Worm (Caenorhabditis elegans): ENCODE measurements around the gene sfxn-5.

sfxn-5 gene

ce11 chrII:8092537-8092936, 12.3 kb downstream of the sfxn-5 start, which contains the start of gene ltd-1:
Gene ltd-1 (minus strand): TSS chrII:8092754.
- TF ChIP-seq flt-1 (GFP tag; IDR thresholded peaks at IDR 0.05) (no peak), med-1 (GFP tag; optimal IDR thresholded peaks at IDR 0.05; ENCODE audit: insufficient read depth) (no peak), ztf-23 (GFP tag; IDR thresholded peaks at IDR 0.05) (no peak), cog-1 (tag; optimal IDR thresholded peaks at IDR 0.05) (no peak), T22C8.4 (GFP tag; IDR thresholded peaks at IDR 0.05) (no peak), tab-1 (GFP tag; IDR thresholded peaks at IDR 0.05) (no peak), ztf-29 (GFP tag; IDR thresholded peaks at IDR 0.05) (no peak), klf-2 (GFP tag; conservative IDR thresholded peaks at IDR 0.05) (no peak)

ce11 chrII:8091528-8091927, 13.3 kb downstream of the sfxn-5 start:
- TF ChIP-seq cog-1 (tag; optimal IDR thresholded peaks at IDR 0.05), result no peak

ce11 chrII:8086803-8087202, 18.0 kb downstream of the sfxn-5 start, which contains the start of gene K02C4.3:
Gene K02C4.3 (minus strand): TSS chrII:8086853.
- TF ChIP-seq flt-1 (GFP tag; IDR thresholded peaks at IDR 0.05) (no peak), cog-1 (tag; optimal IDR thresholded peaks at IDR 0.05) (no peak), tab-1 (GFP tag; IDR thresholded peaks at IDR 0.05) (no peak), ref-1 (GFP tag; conservative IDR thresholded peaks at IDR 0.05) (no peak), ztf-23 (GFP tag; IDR thresholded peaks at IDR 0.05) (no peak), ztf-29 (GFP tag; IDR thresholded peaks at IDR 0.05) (no peak)

- TF ChIP-seq flt-1 (GFP tag; IDR thresholded peaks at IDR 0.05) (no peak), tab-1 (GFP tag; IDR thresholded peaks at IDR 0.05) (no peak), cog-1 (tag; optimal IDR thresholded peaks at IDR 0.05) (no peak), ztf-23 (GFP tag; IDR thresholded peaks at IDR 0.05) (no peak), med-1 (GFP tag; optimal IDR thresholded peaks at IDR 0.05; ENCODE audit: insufficient read depth) (no peak)
Observed at ce11 chrII:8078041-8078440, 26.8 kb downstream of the sfxn-5 start, which contains the start of gene K02C4.5. Gene K02C4.5 (plus strand): TSS chrII:8078435.

ce11 chrII:8075324-8075810, 29.5 kb downstream of the sfxn-5 start, which contains the start of gene K02C4.2:
Gene K02C4.2 (plus strand): TSS chrII:8075760.
- TF ChIP-seq ztf-23 (GFP tag; IDR thresholded peaks at IDR 0.05), result peak; percentile 60; the same call in 1 of the 2 replicates
- TF ChIP-seq ztf-29 (GFP tag; IDR thresholded peaks at IDR 0.05), result peak; percentile 80
- peak; percentile 44; the same call in 1 of the 2 replicates for TF ChIP-seq klf-2 (GFP tag; conservative IDR thresholded peaks at IDR 0.05)
- TF ChIP-seq tab-1 (GFP tag; IDR thresholded peaks at IDR 0.05), result peak; percentile 84
- TF ChIP-seq T22C8.4 (GFP tag; IDR thresholded peaks at IDR 0.05), result peak; percentile 71
- TF ChIP-seq ref-1 (GFP tag; conservative IDR thresholded peaks at IDR 0.05), result peak; percentile 68
- TF ChIP-seq flt-1 (GFP tag; IDR thresholded peaks at IDR 0.05), result peak; percentile 93
- TF ChIP-seq med-1 (GFP tag; optimal IDR thresholded peaks at IDR 0.05; ENCODE audit: insufficient read depth), result peak; percentile 44
- TF ChIP-seq cog-1 (tag; optimal IDR thresholded peaks at IDR 0.05), result peak; percentile 47

ce11 chrII:8074058-8074457, 30.8 kb downstream of the sfxn-5 start:
- TF ChIP-seq klf-2 (GFP tag; conservative IDR thresholded peaks at IDR 0.05), result no peak
- TF ChIP-seq flt-1 (GFP tag; IDR thresholded peaks at IDR 0.05), result no peak
- TF ChIP-seq med-1 (GFP tag; optimal IDR thresholded peaks at IDR 0.05; ENCODE audit: insufficient read depth), result no peak
- no peak for TF ChIP-seq ztf-29 (GFP tag; IDR thresholded peaks at IDR 0.05)
- no peak for TF ChIP-seq T22C8.4 (GFP tag; IDR thresholded peaks at IDR 0.05)
- TF ChIP-seq cog-1 (tag; optimal IDR thresholded peaks at IDR 0.05), result no peak
- no peak for TF ChIP-seq ztf-23 (GFP tag; IDR thresholded peaks at IDR 0.05)
- TF ChIP-seq ref-1 (GFP tag; conservative IDR thresholded peaks at IDR 0.05), result no peak
- TF ChIP-seq tab-1 (GFP tag; IDR thresholded peaks at IDR 0.05), result no peak

- TF ChIP-seq ztf-23 (GFP tag; IDR thresholded peaks at IDR 0.05), result no peak
Observed at ce11 chrII:8073222-8073621, 31.6 kb downstream of the sfxn-5 start, which contains the start of gene gpcp-2. Gene gpcp-2 (minus strand): TSS chrII:8073374.

ce11 chrII:8071801-8072544, 32.9 kb downstream of the sfxn-5 start:
- TF ChIP-seq ztf-29 (GFP tag; IDR thresholded peaks at IDR 0.05) (no peak), ref-1 (GFP tag; conservative IDR thresholded peaks at IDR 0.05) (no peak), T22C8.4 (GFP tag; IDR thresholded peaks at IDR 0.05) (no peak), tab-1 (GFP tag; IDR thresholded peaks at IDR 0.05) (no peak), flt-1 (GFP tag; IDR thresholded peaks at IDR 0.05) (no peak), med-1 (GFP tag; optimal IDR thresholded peaks at IDR 0.05; ENCODE audit: insufficient read depth) (no peak), klf-2 (GFP tag; conservative IDR thresholded peaks at IDR 0.05) (no peak), cog-1 (tag; optimal IDR thresholded peaks at IDR 0.05) (peak; percentile 28), ztf-23 (GFP tag; IDR thresholded peaks at IDR 0.05) (no peak)

- TF ChIP-seq flt-1 (GFP tag; IDR thresholded peaks at IDR 0.05) (no peak), klf-2 (GFP tag; conservative IDR thresholded peaks at IDR 0.05) (no peak), med-1 (GFP tag; optimal IDR thresholded peaks at IDR 0.05; ENCODE audit: insufficient read depth) (no peak), T22C8.4 (GFP tag; IDR thresholded peaks at IDR 0.05) (no peak), cog-1 (tag; optimal IDR thresholded peaks at IDR 0.05) (no peak), ref-1 (GFP tag; conservative IDR thresholded peaks at IDR 0.05) (no peak), ztf-23 (GFP tag; IDR thresholded peaks at IDR 0.05) (no peak), tab-1 (GFP tag; IDR thresholded peaks at IDR 0.05) (no peak), ztf-29 (GFP tag; IDR thresholded peaks at IDR 0.05) (no peak)
Observed at ce11 chrII:8071012-8071625, 33.7 kb downstream of the sfxn-5 start.

- TF ChIP-seq med-1 (GFP tag; optimal IDR thresholded peaks at IDR 0.05; ENCODE audit: insufficient read depth), result no peak
- no peak for TF ChIP-seq tab-1 (GFP tag; IDR thresholded peaks at IDR 0.05)
- TF ChIP-seq klf-2 (GFP tag; conservative IDR thresholded peaks at IDR 0.05), result no peak
- no peak for TF ChIP-seq T22C8.4 (GFP tag; IDR thresholded peaks at IDR 0.05)
- no peak for TF ChIP-seq ztf-23 (GFP tag; IDR thresholded peaks at IDR 0.05)
- TF ChIP-seq cog-1 (tag; optimal IDR thresholded peaks at IDR 0.05), result no peak
- no peak for TF ChIP-seq ref-1 (GFP tag; conservative IDR thresholded peaks at IDR 0.05)
- TF ChIP-seq ztf-29 (GFP tag; IDR thresholded peaks at IDR 0.05), result no peak
- no peak for TF ChIP-seq flt-1 (GFP tag; IDR thresholded peaks at IDR 0.05)
Observed at ce11 chrII:8065985-8066384, 38.9 kb downstream of the sfxn-5 start, which contains the start of gene pdha-1. Gene pdha-1 (plus strand): TSS chrII:8066285.

Measured in whole organism, midembryonic.